Fruit fly (Drosophila melanogaster) whole organism, embryonic: Measurements from ENCODE around the gene cno.

ENCODE experiments used
- Asciz ChIP-seq: fragments of 200-800 bp; sonication (Bioruptor generic); optimal IDR thresholded peaks from 2 replicates; lab custom pipeline; 2017; ENCODE audit warnings: missing biosample characterization, mild to moderate bottlenecking, missing genetic modification characterization, missing genetic modification reagents
- Awh ChIP-seq: fragments of 200-800 bp; sonication (Bioruptor generic); IDR thresholded peaks from 2 replicates; pipeline ENCODE4, ENCODE4 v1.3.6; 2022; ENCODE audit warnings: missing biosample characterization, missing genetic modification characterization
- CG10267 ChIP-seq: fragments of 200-800 bp; sonication (Bioruptor generic); optimal IDR thresholded peaks from 2 replicates; lab custom pipeline; 2018; ENCODE audit warnings: missing biosample characterization, mild to moderate bottlenecking, missing genetic modification characterization, moderate library complexity
- CG10366 ChIP-seq: fragments of 200-800 bp; sonication (Bioruptor generic); IDR thresholded peaks from 2 replicates; pipeline ENCODE4 v1.3.6; 2022; ENCODE audit warnings: missing biosample characterization, missing genetic modification characterization
- CG13624 ChIP-seq: fragments of 200-800 bp; sonication (Bioruptor generic); optimal IDR thresholded peaks from 2 replicates; lab custom pipeline; 2016; ENCODE audit warnings: missing biosample characterization, missing genetic modification characterization
- CG15514 ChIP-seq: fragments of 200-800 bp; sonication (Bioruptor generic); optimal IDR thresholded peaks from 3 replicates; lab custom pipeline; 2017; ENCODE audit warnings: missing biosample characterization, missing genetic modification characterization, mild to moderate bottlenecking, moderate library complexity, missing genetic modification reagents
- CG17568 ChIP-seq: fragments of 200-800 bp; sonication (Bioruptor generic); optimal IDR thresholded peaks from 2 replicates; lab custom pipeline; 2018; ENCODE audit warnings: missing biosample characterization, mild to moderate bottlenecking, missing genetic modification characterization, moderate library complexity
- CG17612 ChIP-seq: fragments of 200-800 bp; sonication (Bioruptor generic); IDR thresholded peaks from 2 replicates; pipeline ENCODE4 v1.3.6; 2022; ENCODE audit warnings: missing biosample characterization, missing genetic modification characterization
- CG17829 ChIP-seq: fragments of 200-800 bp; optimal IDR thresholded peaks from 2 replicates; lab custom pipeline; 2019; ENCODE audit warnings: missing biosample characterization, mild to moderate bottlenecking, missing genetic modification characterization, moderate library complexity
- CG1832 ChIP-seq: fragments of 200-800 bp; sonication (Bioruptor generic); optimal IDR thresholded peaks from 2 replicates; lab custom pipeline; 2017; ENCODE audit warnings: missing biosample characterization, mild to moderate bottlenecking, missing genetic modification characterization, inconsistent platforms
- CG32767 ChIP-seq: fragments of 200-800 bp; sonication (Bioruptor generic); IDR thresholded peaks from 2 replicates; pipeline ENCODE4 v1.3.6; 2022; ENCODE audit warnings: missing biosample characterization, missing genetic modification characterization
- CG3838 ChIP-seq: fragments of 200-800 bp; sonication (Bioruptor generic); optimal IDR thresholded peaks from 3 replicates; lab custom pipeline; 2016; ENCODE audit warnings: missing biosample characterization, missing genetic modification characterization
- CG6254 ChIP-seq: fragments of 200-800 bp; sonication (Bioruptor generic); optimal IDR thresholded peaks from 3 replicates; lab custom pipeline; 2017; ENCODE audit warnings: mild to moderate bottlenecking, missing biosample characterization, missing genetic modification reagents, missing genetic modification characterization
- CG6683 ChIP-seq: fragments of 200-800 bp; sonication (Bioruptor generic); optimal IDR thresholded peaks from 2 replicates; lab custom pipeline; 2017; ENCODE audit warnings: missing biosample characterization, mild to moderate bottlenecking, missing genetic modification characterization, missing genetic modification reagents
- CG6791 ChIP-seq: fragments of 200-800 bp; sonication (Bioruptor generic); IDR thresholded peaks from 3 replicates; pipeline ENCODE4 v1.3.6; 2022; ENCODE audit warnings: missing biosample characterization, missing genetic modification characterization; ENCODE audit not compliant: partially characterized antibody
- CG7357 ChIP-seq: fragments of 200-800 bp; sonication (Bioruptor generic); IDR thresholded peaks from 3 replicates; pipeline ENCODE4 v1.3.6; 2022; ENCODE audit warnings: missing biosample characterization, missing genetic modification characterization
- CG7372 ChIP-seq: fragments of 200-800 bp; sonication (Bioruptor generic); IDR thresholded peaks from 2 replicates; pipeline ENCODE4 v1.3.6; 2022; ENCODE audit warnings: missing biosample characterization, missing genetic modification characterization
- CG8388 ChIP-seq: fragments of 200-800 bp; sonication (Bioruptor generic); optimal IDR thresholded peaks from 2 replicates; lab custom pipeline; 2019; ENCODE audit warnings: missing biosample characterization, mild to moderate bottlenecking, missing genetic modification characterization, moderate library complexity
- CG9727 ChIP-seq: fragments of 200-800 bp; sonication (Bioruptor generic); optimal IDR thresholded peaks from 3 replicates; lab custom pipeline; 2017; ENCODE audit warnings: missing biosample characterization, mild to moderate bottlenecking, missing genetic modification characterization
- CG9876 ChIP-seq: fragments of 200-800 bp; sonication (Bioruptor generic); optimal IDR thresholded peaks from 2 replicates; lab custom pipeline; 2016; ENCODE audit warnings: missing biosample characterization, missing genetic modification characterization
- CTCF ChIP-seq: fragments of 200-800 bp; sonication (Bioruptor generic); optimal IDR thresholded peaks from 2 replicates; lab custom pipeline; 2017; ENCODE audit warnings: missing biosample characterization, mild to moderate bottlenecking, missing genetic modification characterization, moderate library complexity
- Dbx ChIP-seq: fragments of 200-800 bp; sonication (Bioruptor generic); IDR thresholded peaks from 3 replicates; pipeline ENCODE4 v1.3.6; 2022; ENCODE audit warnings: missing biosample characterization, missing genetic modification characterization
- HLHmδ ChIP-seq: fragments of 200-800 bp; sonication (Bioruptor generic); optimal IDR thresholded peaks from 2 replicates; lab custom pipeline; 2018; ENCODE audit warnings: missing biosample characterization, mild to moderate bottlenecking, missing genetic modification characterization, moderate library complexity
- Hsf ChIP-seq: fragments of 200-800 bp; sonication (Bioruptor generic); optimal IDR thresholded peaks from 3 replicates; lab custom pipeline; 2016; ENCODE audit warnings: missing biosample characterization, missing genetic modification characterization
- MESR4 ChIP-seq: fragments of 200-800 bp; sonication (Bioruptor generic); optimal IDR thresholded peaks from 2 replicates; lab custom pipeline; 2018; ENCODE audit warnings: missing biosample characterization, mild to moderate bottlenecking, missing genetic modification characterization, moderate library complexity
- MTF-1 ChIP-seq: fragments of 200-800 bp; sonication (Bioruptor generic); optimal IDR thresholded peaks from 2 replicates; lab custom pipeline; 2018; ENCODE audit warnings: missing biosample characterization, mild to moderate bottlenecking, missing genetic modification characterization, borderline replicate concordance
- Meics ChIP-seq: fragments of 200-800 bp; sonication (Bioruptor generic); optimal IDR thresholded peaks from 2 replicates; lab custom pipeline; 2017; ENCODE audit warnings: missing biosample characterization, mild to moderate bottlenecking, missing genetic modification characterization
- NK7.1 ChIP-seq: fragments of 200-800 bp; sonication (Bioruptor generic); optimal IDR thresholded peaks from 3 replicates; lab custom pipeline; 2016; ENCODE audit warnings: missing biosample characterization, missing genetic modification characterization
- NfI ChIP-seq: fragments of 200-800 bp; sonication (Bioruptor generic); optimal IDR thresholded peaks from 3 replicates; lab custom pipeline; 2018; ENCODE audit warnings: missing biosample characterization, mild to moderate bottlenecking, missing genetic modification characterization, moderate library complexity
- Oli ChIP-seq: fragments of 200-800 bp; sonication (Bioruptor generic); optimal IDR thresholded peaks from 2 replicates; lab custom pipeline; 2018; ENCODE audit warnings: missing biosample characterization, mild to moderate bottlenecking, missing genetic modification characterization, moderate library complexity
- Optix ChIP-seq: fragments of 200-800 bp; sonication (Bioruptor generic); IDR thresholded peaks from 3 replicates; pipeline ENCODE4 v1.3.6; 2022; ENCODE audit warnings: missing biosample characterization, missing genetic modification characterization
- Sin3A ChIP-seq: fragments of >200 bp; optimal IDR thresholded peaks from 2 replicates; lab custom pipeline; 2018
- Spps ChIP-seq: fragments of 200-800 bp; sonication (Bioruptor generic); optimal IDR thresholded peaks from 2 replicates; lab custom pipeline; 2018; ENCODE audit warnings: missing biosample characterization, mild to moderate bottlenecking, missing genetic modification characterization
- abd-A ChIP-seq: fragments of 200-800 bp; sonication (Bioruptor generic); optimal IDR thresholded peaks from 3 replicates; lab custom pipeline; 2019; ENCODE audit warnings: missing biosample characterization, mild to moderate bottlenecking, missing genetic modification characterization, moderate library complexity
- ato ChIP-seq: fragments of 200-800 bp; sonication (Bioruptor generic); IDR thresholded peaks from 2 replicates; pipeline ENCODE4 v1.3.6; 2022; ENCODE audit warnings: missing biosample characterization, missing genetic modification characterization; ENCODE audit not compliant: partially characterized antibody
- bowl ChIP-seq: fragments of 200-800 bp; sonication (Bioruptor generic); IDR thresholded peaks from 2 replicates; pipeline ENCODE4 v1.3.6; 2022; ENCODE audit warnings: missing biosample characterization, missing genetic modification characterization
- da ChIP-seq: fragments of 200-800 bp; sonication (Bioruptor generic); optimal IDR thresholded peaks from 2 replicates; lab custom pipeline; 2016; ENCODE audit warnings: missing biosample characterization, missing genetic modification characterization
- dmrt11E ChIP-seq: fragments of 200-800 bp; sonication (Bioruptor generic); optimal IDR thresholded peaks from 3 replicates; lab custom pipeline; 2018; ENCODE audit warnings: missing biosample characterization, mild to moderate bottlenecking, missing genetic modification characterization, moderate library complexity
- dysf ChIP-seq: fragments of 200-800 bp; sonication (Bioruptor generic); IDR thresholded peaks from 3 replicates; pipeline ENCODE4 v1.3.6; 2022; ENCODE audit warnings: missing biosample characterization, missing genetic modification characterization
- en ChIP-seq: fragments of 200-800 bp; sonication (Bioruptor generic); optimal IDR thresholded peaks from 2 replicates; lab custom pipeline; 2016; ENCODE audit warnings: missing biosample characterization, missing genetic modification characterization
- fd64A ChIP-seq: fragments of 200-800 bp; sonication (Bioruptor generic); optimal IDR thresholded peaks from 3 replicates; lab custom pipeline; 2018; ENCODE audit warnings: missing biosample characterization, mild to moderate bottlenecking, missing genetic modification characterization
- fu2 ChIP-seq: fragments of 200-800 bp; sonication (Bioruptor generic); optimal IDR thresholded peaks from 2 replicates; lab custom pipeline; 2016; ENCODE audit warnings: missing biosample characterization, missing genetic modification characterization
- grau ChIP-seq: fragments of 200-800 bp; optimal IDR thresholded peaks from 3 replicates; lab custom pipeline; 2019; ENCODE audit warnings: missing biosample characterization, mild to moderate bottlenecking, missing genetic modification characterization, moderate library complexity
- hkb ChIP-seq, 2 experiments: fragments of 200-800 bp in 1 of 2; fragments of >200 bp in 1 of 2; sonication (Bioruptor generic) in 1 of 2; IDR thresholded peaks in 1 of 2; optimal IDR thresholded peaks in 1 of 2; 2 replicates each; pipeline versions ENCODE4 v1.3.6 to Lab custom; 2017 to 2022; ENCODE audit warnings: missing biosample characterization in 1 of 2, missing genetic modification characterization in 1 of 2
- lbe ChIP-seq: fragments of 200-800 bp; sonication (Bioruptor generic); optimal IDR thresholded peaks from 2 replicates; lab custom pipeline; 2016; ENCODE audit warnings: missing biosample characterization, mild to moderate bottlenecking, missing genetic modification characterization
- pum ChIP-seq: fragments of 200-800 bp; sonication (Bioruptor generic); optimal IDR thresholded peaks from 2 replicates; lab custom pipeline; 2016; ENCODE audit warnings: missing biosample characterization, missing genetic modification characterization
- sens ChIP-seq: fragments of 200-800 bp; sonication (Bioruptor generic); peaks from one replicate; lab custom pipeline; 2016; ENCODE audit warnings: missing biosample characterization, missing genetic modification characterization
- so ChIP-seq: fragments of 200-800 bp; sonication (Bioruptor generic); IDR thresholded peaks from 3 replicates; pipeline ENCODE4 v1.3.6; 2022; ENCODE audit warnings: missing biosample characterization, missing genetic modification characterization
- trem ChIP-seq: fragments of 200-800 bp; optimal IDR thresholded peaks from 3 replicates; lab custom pipeline; 2019; ENCODE audit warnings: missing biosample characterization, mild to moderate bottlenecking, missing genetic modification characterization, moderate library complexity
- zfh2 ChIP-seq: fragments of 200-800 bp; sonication (Bioruptor generic); optimal IDR thresholded peaks from 2 replicates; lab custom pipeline; 2016; ENCODE audit warnings: missing biosample characterization, missing genetic modification characterization

Gene cno

dm6 chr3R:5256462-5257146 lies 39.3 kb upstream of the cno start, which contains the start of the genes Enoph and Hph (continued):
- TF ChIP-seq CG6791 (GFP tag; lab: Robert Waterston, UW) (peak; percentile 80), CG9727 (peak; percentile 67), Hsf (peak; percentile 48), CG32767 (GFP tag; lab: Robert Waterston, UW) (no peak), abd-A (peak; percentile 54), fd64A (no peak), bowl (GFP tag; lab: Robert Waterston, UW) (no peak), da (GFP tag; lab: Kevin White, UChicago) (no peak), sens (GFP tag; lab: Kevin White, UChicago) (peak; percentile 91), NfI (GFP tag; lab: Kevin White, UChicago) (peak; percentile 40), CG7357 (GFP tag; lab: Robert Waterston, UW) (peak; percentile 73), Oli (tag; lab: Kevin White, UChicago) (peak; percentile 27), NK7.1 (GFP tag; lab: Kevin White, UChicago) (no peak), CG9876 (GFP tag; lab: Kevin White, UChicago) (peak; percentile 11), grau (peak; percentile 65), pum (GFP tag; lab: Kevin White, UChicago) (peak; percentile 34), Spps (tag; lab: Kevin White, UChicago) (peak; percentile 7), lbe (GFP tag; lab: Kevin White, UChicago) (peak; percentile 44), CG17612 (no peak), CG17829 (tag; lab: Kevin White, UChicago) (peak; percentile 75), CG6254 (peak; percentile 32), trem (tag; lab: Kevin White, UChicago) (peak; percentile 71), ato (GFP tag; lab: Robert Waterston, UW) (peak; percentile 66), CG15514 (GFP tag; lab: Kevin White, UChicago) (peak; percentile 94), CG7372 (GFP tag; lab: Robert Waterston, UW) (no peak), CG17568 (GFP tag; lab: Kevin White, UChicago) (no peak), dmrt11E (tag; lab: Kevin White, UChicago) (peak; percentile 56), MESR4 (GFP tag; lab: Kevin White, UChicago) (no peak), zfh2 (GFP tag; lab: Kevin White, UChicago) (peak; percentile 68), fu2 (GFP tag; lab: Kevin White, UChicago) (peak; percentile 51), CG10366 (peak; percentile 46), dysf (GFP tag; lab: Robert Waterston, UW) (peak; percentile 73), Asciz (GFP tag; lab: Kevin White, UChicago) (no peak), CG3838 (no peak), Awh (GFP tag; lab: Robert Waterston, UW) (0 out of 2 replicates have a peak, but pooled peaks have one; percentile 29), CG8388 (GFP tag; lab: Kevin White, UChicago) (peak; percentile 25), CTCF (GFP tag; lab: Kevin White, UChicago) (peak; percentile 6), CG13624 (GFP tag; lab: Kevin White, UChicago) (peak; percentile 71), Meics (GFP tag; lab: Kevin White, UChicago) (peak; percentile 61), CG10267 (peak; percentile 90), en (GFP tag; lab: Kevin White, UChicago) (no peak), Optix (GFP tag; lab: Robert Waterston, UW) (no peak), so (GFP tag; lab: Robert Waterston, UW) (no peak), CG6683 (GFP tag; lab: Kevin White, UChicago) (no peak), CG1832 (GFP tag; lab: Kevin White, UChicago) (no peak), MTF-1 (GFP tag; lab: Kevin White, UChicago) (no peak), Dbx (GFP tag; lab: Robert Waterston, UW) (peak; percentile 78), HLHmδ (no peak), hkb (optimal IDR thresholded peaks at IDR 0.05; lab: Kevin White, UChicago) (no peak), hkb (GFP tag; IDR thresholded peaks at IDR 0.05; lab: Robert Waterston, UW) (no peak; the same call in 1 of the 2 replicates), Sin3A (lab: Kevin White, UChicago) (peak; percentile 69)
